Fruit fly (Drosophila melanogaster) whole organism, embryonic: ENCODE results near the gene CG4733.
A peak's percentile ranks its signal among the peaks of the same experiment; 100 is the strongest.

Source experiments
- Abd-B ChIP-seq: fragments of 200-800 bp; sonication (Bioruptor generic); optimal IDR thresholded peaks from 2 replicates; lab custom pipeline; 2018; ENCODE audit warnings: missing biosample characterization, mild to moderate bottlenecking, missing genetic modification characterization, moderate library complexity
- CG10431 ChIP-seq: fragments of 200-800 bp; sonication (Bioruptor generic); optimal IDR thresholded peaks from 3 replicates; lab custom pipeline; 2018; ENCODE audit warnings: missing biosample characterization, mild to moderate bottlenecking, missing genetic modification characterization
- CG11093 ChIP-seq: fragments of 200-800 bp; sonication (Bioruptor generic); IDR thresholded peaks from 3 replicates; pipeline ENCODE4 v1.3.6; 2022; ENCODE audit warnings: missing biosample characterization, missing genetic modification characterization
- CG12104 ChIP-seq: fragments of 200-800 bp; sonication (Bioruptor generic); optimal IDR thresholded peaks from 3 replicates; lab custom pipeline; 2016; ENCODE audit warnings: missing biosample characterization, missing genetic modification characterization
- CG13123 ChIP-seq: fragments of 200-800 bp; sonication (Bioruptor generic); optimal IDR thresholded peaks from 2 replicates; lab custom pipeline; 2016; ENCODE audit warnings: missing biosample characterization, missing genetic modification characterization
- CG13424 ChIP-seq: fragments of 200-800 bp; sonication (Bioruptor generic); optimal IDR thresholded peaks from 2 replicates; lab custom pipeline; 2019; ENCODE audit warnings: missing biosample characterization, mild to moderate bottlenecking, missing genetic modification characterization, moderate library complexity
- CG14050 ChIP-seq: fragments of 200-800 bp; sonication (Bioruptor generic); IDR thresholded peaks from 3 replicates; pipeline ENCODE4 v1.3.6; 2022; ENCODE audit warnings: missing biosample characterization, missing genetic modification characterization
- CG16815 ChIP-seq: fragments of 200-800 bp; sonication (Bioruptor generic); optimal IDR thresholded peaks from 3 replicates; lab custom pipeline; 2017; ENCODE audit warnings: missing biosample characterization, mild to moderate bottlenecking, missing genetic modification characterization
- CG16863 ChIP-seq: fragments of 200-800 bp; sonication (Bioruptor generic); optimal IDR thresholded peaks from 3 replicates; lab custom pipeline; 2016; ENCODE audit warnings: missing biosample characterization, missing genetic modification characterization
- CG17359 ChIP-seq: fragments of 200-800 bp; sonication (Bioruptor generic); optimal IDR thresholded peaks from 3 replicates; lab custom pipeline; 2018; ENCODE audit warnings: missing biosample characterization, mild to moderate bottlenecking, missing genetic modification characterization, moderate library complexity
- CG18262 ChIP-seq: fragments of 200-800 bp; optimal IDR thresholded peaks from 3 replicates; lab custom pipeline; 2019; ENCODE audit warnings: missing biosample characterization, mild to moderate bottlenecking, missing genetic modification characterization, moderate library complexity
- CG2875 ChIP-seq: fragments of 200-800 bp; sonication (Bioruptor generic); optimal IDR thresholded peaks from 2 replicates; lab custom pipeline; 2017; ENCODE audit warnings: missing biosample characterization, mild to moderate bottlenecking, missing genetic modification characterization, missing genetic modification reagents
- CG30020 ChIP-seq: fragments of 200-800 bp; optimal IDR thresholded peaks from 2 replicates; lab custom pipeline; 2019; ENCODE audit warnings: missing biosample characterization, mild to moderate bottlenecking, missing genetic modification characterization, moderate library complexity
- CG30431 ChIP-seq: fragments of 200-800 bp; sonication (Bioruptor generic); optimal IDR thresholded peaks from 2 replicates; lab custom pipeline; 2017; ENCODE audit warnings: missing biosample characterization, missing genetic modification characterization
- CG33557 ChIP-seq: fragments of 200-800 bp; sonication (Bioruptor generic); optimal IDR thresholded peaks from 2 replicates; lab custom pipeline; 2019; ENCODE audit warnings: missing biosample characterization, mild to moderate bottlenecking, missing genetic modification characterization, moderate library complexity
- CG4404 ChIP-seq: fragments of 200-800 bp; sonication (Bioruptor generic); IDR thresholded peaks from 2 replicates; pipeline ENCODE4 v1.3.6; 2022; ENCODE audit warnings: missing biosample characterization, missing genetic modification characterization
- CG4424 ChIP-seq: fragments of 200-800 bp; sonication (Bioruptor generic); optimal IDR thresholded peaks from 3 replicates; lab custom pipeline; 2016; ENCODE audit warnings: missing biosample characterization, missing genetic modification characterization
- CG6254 ChIP-seq: fragments of 200-800 bp; sonication (Bioruptor generic); optimal IDR thresholded peaks from 3 replicates; lab custom pipeline; 2017; ENCODE audit warnings: mild to moderate bottlenecking, missing biosample characterization, missing genetic modification reagents, missing genetic modification characterization
- CG6689 ChIP-seq: fragments of 200-800 bp; sonication (Bioruptor generic); IDR thresholded peaks from 2 replicates; pipeline ENCODE4 v1.3.6; 2022; ENCODE audit warnings: missing biosample characterization, missing genetic modification characterization
- CG6791 ChIP-seq: fragments of 200-800 bp; sonication (Bioruptor generic); IDR thresholded peaks from 3 replicates; pipeline ENCODE4 v1.3.6; 2022; ENCODE audit warnings: missing biosample characterization, missing genetic modification characterization; ENCODE audit not compliant: partially characterized antibody
- CG7357 ChIP-seq: fragments of 200-800 bp; sonication (Bioruptor generic); IDR thresholded peaks from 3 replicates; pipeline ENCODE4 v1.3.6; 2022; ENCODE audit warnings: missing biosample characterization, missing genetic modification characterization
- CG7745 ChIP-seq: fragments of 200-800 bp; sonication (Bioruptor generic); optimal IDR thresholded peaks from 2 replicates; lab custom pipeline; 2018; ENCODE audit warnings: missing biosample characterization, mild to moderate bottlenecking, missing genetic modification characterization, moderate library complexity
- CG7987 ChIP-seq: fragments of 200-800 bp; sonication (Bioruptor generic); optimal IDR thresholded peaks from 2 replicates; lab custom pipeline; 2018; ENCODE audit warnings: missing biosample characterization, mild to moderate bottlenecking, missing genetic modification characterization, moderate library complexity
- CG8944 ChIP-seq: fragments of 200-800 bp; sonication (Bioruptor generic); optimal IDR thresholded peaks from 3 replicates; lab custom pipeline; 2016; ENCODE audit warnings: missing biosample characterization, missing genetic modification characterization
- CG9437 ChIP-seq: fragments of 200-800 bp; sonication (Bioruptor generic); optimal IDR thresholded peaks from 2 replicates; lab custom pipeline; 2018; ENCODE audit warnings: missing biosample characterization, mild to moderate bottlenecking, missing genetic modification characterization
- CTCF ChIP-seq: fragments of 200-800 bp; sonication (Bioruptor generic); optimal IDR thresholded peaks from 2 replicates; lab custom pipeline; 2017; ENCODE audit warnings: missing biosample characterization, mild to moderate bottlenecking, missing genetic modification characterization, moderate library complexity
- Dbx ChIP-seq: fragments of 200-800 bp; sonication (Bioruptor generic); IDR thresholded peaks from 3 replicates; pipeline ENCODE4 v1.3.6; 2022; ENCODE audit warnings: missing biosample characterization, missing genetic modification characterization
- E2f2 ChIP-seq: fragments of 200-800 bp; sonication (Bioruptor generic); IDR thresholded peaks from 2 replicates; pipeline ENCODE4 v1.3.6; 2022; ENCODE audit warnings: missing biosample characterization, missing genetic modification characterization
- HLH3B ChIP-seq: fragments of 200-800 bp; sonication (Bioruptor generic); IDR thresholded peaks from 2 replicates; pipeline ENCODE4 v1.3.6; 2022; ENCODE audit warnings: missing biosample characterization, missing genetic modification characterization
- Hsf ChIP-seq: fragments of 200-800 bp; sonication (Bioruptor generic); optimal IDR thresholded peaks from 3 replicates; lab custom pipeline; 2016; ENCODE audit warnings: missing biosample characterization, missing genetic modification characterization
- NFAT ChIP-seq: fragments of 200-800 bp; sonication (Bioruptor generic); IDR thresholded peaks from 2 replicates; pipeline ENCODE4 v1.3.6; 2022; ENCODE audit warnings: missing biosample characterization, missing genetic modification characterization
- Spps ChIP-seq: fragments of 200-800 bp; sonication (Bioruptor generic); optimal IDR thresholded peaks from 2 replicates; lab custom pipeline; 2018; ENCODE audit warnings: missing biosample characterization, mild to moderate bottlenecking, missing genetic modification characterization
- Xrp1 ChIP-seq: fragments of 200-800 bp; sonication (Bioruptor generic); IDR thresholded peaks from 2 replicates; pipeline ENCODE4 v1.3.6; 2022; ENCODE audit warnings: missing biosample characterization, missing genetic modification characterization
- ap ChIP-seq: fragments of 200-800 bp; sonication (Bioruptor generic); IDR thresholded peaks from 2 replicates; pipeline ENCODE4 v1.3.6; 2022; ENCODE audit warnings: missing biosample characterization, missing genetic modification characterization
- btn ChIP-seq: fragments of 200-800 bp; sonication (Bioruptor generic); optimal IDR thresholded peaks from 2 replicates; lab custom pipeline; 2016; ENCODE audit warnings: missing biosample characterization, missing genetic modification characterization
- chn ChIP-seq: fragments of 200-800 bp; sonication (Bioruptor generic); optimal IDR thresholded peaks from 2 replicates; lab custom pipeline; 2016; ENCODE audit warnings: missing biosample characterization, missing genetic modification characterization
- da ChIP-seq: fragments of 200-800 bp; sonication (Bioruptor generic); optimal IDR thresholded peaks from 2 replicates; lab custom pipeline; 2016; ENCODE audit warnings: missing biosample characterization, missing genetic modification characterization
- gro ChIP-seq: fragments of 200-800 bp; sonication (Bioruptor generic); optimal IDR thresholded peaks from 2 replicates; lab custom pipeline; 2016; ENCODE audit warnings: missing biosample characterization, missing genetic modification characterization
- gt ChIP-seq: fragments of 200-800 bp; sonication (Bioruptor generic); IDR thresholded peaks from 2 replicates; pipeline ENCODE4 v1.3.6; 2022; ENCODE audit warnings: missing biosample characterization, missing genetic modification characterization
- her ChIP-seq: fragments of 200-800 bp; sonication (Bioruptor generic); optimal IDR thresholded peaks from 2 replicates; lab custom pipeline; 2016; ENCODE audit warnings: missing biosample characterization, missing genetic modification characterization
- lbe ChIP-seq: fragments of 200-800 bp; sonication (Bioruptor generic); optimal IDR thresholded peaks from 2 replicates; lab custom pipeline; 2016; ENCODE audit warnings: missing biosample characterization, mild to moderate bottlenecking, missing genetic modification characterization
- mam ChIP-seq: fragments of 200-800 bp; sonication (Bioruptor generic); optimal IDR thresholded peaks from 3 replicates; lab custom pipeline; 2016; ENCODE audit warnings: missing biosample characterization, missing genetic modification characterization
- nmo ChIP-seq: fragments of 200-800 bp; sonication (Bioruptor generic); optimal IDR thresholded peaks from 2 replicates; lab custom pipeline; 2018; ENCODE audit warnings: missing biosample characterization, mild to moderate bottlenecking, missing genetic modification characterization, moderate library complexity
- pan ChIP-seq, 4 experiments: fragments of >200 bp in 3 of 4; fragments of 200-800 bp in 1 of 4; sonication (Bioruptor generic) in 1 of 4; optimal IDR thresholded peaks in 3 of 4; IDR thresholded peaks in 1 of 4; 2 replicates each; pipeline versions ENCODE4 v1.3.6 to Lab custom; 2017 to 2022; ENCODE audit warnings: missing biosample characterization in 2 of 4, missing genetic modification characterization in 2 of 4, mixed read lengths in 1 of 4
- pb ChIP-seq: fragments of 200-800 bp; sonication (Bioruptor generic); optimal IDR thresholded peaks from 3 replicates; lab custom pipeline; 2016; ENCODE audit warnings: missing biosample characterization, missing genetic modification characterization
- pita ChIP-seq: fragments of 200-800 bp; sonication (Bioruptor generic); optimal IDR thresholded peaks from 2 replicates; lab custom pipeline; 2017; ENCODE audit warnings: missing biosample characterization, mild to moderate bottlenecking, missing genetic modification characterization
- psq ChIP-seq: fragments of 200-800 bp; sonication (Bioruptor generic); optimal IDR thresholded peaks from 2 replicates; lab custom pipeline; 2017; ENCODE audit warnings: missing biosample characterization, missing genetic modification characterization
- ranshi ChIP-seq: fragments of 200-800 bp; sonication (Bioruptor generic); IDR thresholded peaks from 2 replicates; pipeline ENCODE4 v1.3.6; 2022; ENCODE audit warnings: missing biosample characterization, missing genetic modification characterization
- tio ChIP-seq: fragments of 200-800 bp; sonication (Bioruptor generic); optimal IDR thresholded peaks from 2 replicates; lab custom pipeline; 2017; ENCODE audit warnings: missing biosample characterization, missing genetic modification characterization, inconsistent platforms
- tna ChIP-seq: fragments of 200-800 bp; sonication (Bioruptor generic); IDR thresholded peaks from 2 replicates; pipeline ENCODE4 v1.3.6; 2022; ENCODE audit warnings: missing biosample characterization, missing genetic modification characterization; ENCODE audit not compliant: partially characterized antibody
- trem ChIP-seq: fragments of 200-800 bp; optimal IDR thresholded peaks from 3 replicates; lab custom pipeline; 2019; ENCODE audit warnings: missing biosample characterization, mild to moderate bottlenecking, missing genetic modification characterization, moderate library complexity

The CG4733 gene

DNA sequence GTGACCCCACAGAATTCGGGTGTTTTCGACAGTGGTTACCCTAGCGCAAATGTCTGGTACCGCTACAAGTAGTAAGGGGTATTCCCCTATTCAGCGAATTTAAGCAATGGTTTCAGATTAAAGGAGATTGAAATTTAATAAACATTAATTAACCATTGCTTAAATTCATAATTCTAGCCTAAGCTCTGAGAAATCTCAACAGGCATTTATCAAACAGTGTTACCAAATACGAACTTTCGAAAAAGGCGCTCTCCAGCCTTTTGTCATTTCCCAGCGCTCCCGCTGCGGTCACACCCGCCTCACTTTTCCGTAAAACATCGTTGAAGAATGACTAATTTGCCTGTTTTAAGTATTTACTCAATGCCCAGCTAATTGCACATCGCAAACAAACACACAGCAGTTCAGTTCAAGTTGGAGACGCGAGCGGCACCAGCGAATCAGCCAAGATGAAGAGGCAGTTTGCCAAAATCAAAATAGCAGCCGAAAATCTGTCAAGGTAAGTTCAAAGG, 14.4 kb downstream of the CG4733 start, which contains the start of the genes Surf6 and RhoGAP92B (continued):
- TF ChIP-seq HLH3B (GFP tag; lab: Robert Waterston, UW) (no peak), Dbx (GFP tag; lab: Robert Waterston, UW) (peak; percentile 70; the same call in 2 of the 3 replicates), CG7357 (no peak), chn (peak; percentile 56), ranshi (0 out of 2 replicates have a peak, but pooled peaks have one; percentile 25), tna (GFP tag; lab: Robert Waterston, UW) (no peak), pita (GFP tag; lab: Kevin White, UChicago) (no peak), CG14050 (GFP tag; lab: Robert Waterston, UW) (0 out of 3 replicates have a peak, but pooled peaks have one; percentile 32), pan (optimal IDR thresholded peaks at IDR 0.05; lab: Kevin White, UChicago) (no peak), pan (GFP tag; optimal IDR thresholded peaks at IDR 0.05 in 1 of 2, IDR thresholded peaks at IDR 0.05 in 1 of 2) (peak in 1 of 2 experiments; percentile 30), lbe (peak; percentile 17), da (GFP tag; lab: Kevin White, UChicago) (no peak), CG11093 (GFP tag; lab: Robert Waterston, UW) (peak; percentile 9; the same call in 1 of the 3 replicates), CG8944 (GFP tag; lab: Kevin White, UChicago) (peak; percentile 39), CG2875 (GFP tag; lab: Kevin White, UChicago) (peak; percentile 15), CG7745 (no peak), CG13424 (peak; percentile 61), pb (GFP tag; lab: Kevin White, UChicago) (peak; percentile 60), Xrp1 (GFP tag; lab: Robert Waterston, UW) (peak; percentile 50; the same call in 1 of the 2 replicates), CG12104 (GFP tag; lab: Kevin White, UChicago) (peak; percentile 38), Hsf (GFP tag; lab: Kevin White, UChicago) (peak; percentile 71), CG30431 (GFP tag; lab: Kevin White, UChicago) (no peak), trem (tag; lab: Kevin White, UChicago) (peak; percentile 89), E2f2 (GFP tag; lab: Robert Waterston, UW) (peak; percentile 84), tio (no peak), btn (no peak), CG17359 (tag; lab: Kevin White, UChicago) (peak; percentile 62), CG4404 (GFP tag; lab: Robert Waterston, UW) (no peak), ap (GFP tag; lab: Robert Waterston, UW) (no peak), nmo (GFP tag; lab: Kevin White, UChicago) (peak; percentile 86), CG13123 (GFP tag; lab: Kevin White, UChicago) (no peak), her (GFP tag; lab: Kevin White, UChicago) (peak; percentile 63), CG30020 (tag; lab: Kevin White, UChicago) (peak; percentile 51), CG10431 (peak; percentile 68), CG7987 (GFP tag; lab: Kevin White, UChicago) (peak; percentile 35), CG6791 (0 out of 3 replicates have a peak, but pooled peaks have one; percentile 43), mam (peak; percentile 71), CG33557 (GFP tag; lab: Kevin White, UChicago) (peak; percentile 39), CG6254 (GFP tag; lab: Kevin White, UChicago) (peak; percentile 52), gt (GFP tag; lab: Robert Waterston, UW) (no peak), CG16815 (GFP tag; lab: Kevin White, UChicago) (no peak), psq (GFP tag; lab: Kevin White, UChicago) (no peak), NFAT (GFP tag; lab: Robert Waterston, UW) (peak; percentile 31; the same call in 1 of the 2 replicates), CG6689 (peak; percentile 57), CG4424 (GFP tag; lab: Kevin White, UChicago) (peak; percentile 49), gro (peak; percentile 62), CG9437 (GFP tag; lab: Kevin White, UChicago) (peak; percentile 31), CG16863 (GFP tag; lab: Kevin White, UChicago) (peak; percentile 40), Spps (tag; lab: Kevin White, UChicago) (peak; percentile 4), Abd-B (GFP tag; lab: Kevin White, UChicago) (no peak), CG18262 (tag; lab: Kevin White, UChicago) (peak; percentile 53), CTCF (peak; percentile 47)
